Worm (Caenorhabditis elegans) whole organism, L2 larva: ENCODE data around the gene cki-1.

ENCODE experiments used
- ama-1 ChIP-seq: fragments of 150-350 bp; optimal IDR thresholded peaks from 2 replicates; lab custom pipeline; 2018; ENCODE audit warnings: inconsistent platforms
- lin-13 ChIP-seq: fragments of 150-350 bp; optimal IDR thresholded peaks from 2 replicates; lab custom pipeline; 2014; ENCODE audit warnings: missing biosample characterization, missing genetic modification reagents, missing genetic modification characterization
- mdl-1 ChIP-seq, 2 experiments: fragments of 150-350 bp in 1 of 2; sonication (generic microtip) in 1 of 2; optimal IDR thresholded peaks; 2 replicates each; lab custom pipeline; 2017; ENCODE audit warnings: missing biosample characterization in 2 of 2, missing genetic modification characterization in 2 of 2
- nhr-25 ChIP-seq: fragments of 150-350 bp; sonication (generic microtip); optimal IDR thresholded peaks from 3 replicates; lab custom pipeline; 2014; ENCODE audit warnings: missing biosample characterization, missing genetic modification characterization
- nhr-77 ChIP-seq: fragments of 150-350 bp; optimal IDR thresholded peaks from 2 replicates; lab custom pipeline; 2014; ENCODE audit warnings: missing biosample characterization, missing genetic modification characterization
- peb-1 ChIP-seq: fragments of 150-350 bp; optimal IDR thresholded peaks from 2 replicates; lab custom pipeline; 2014; ENCODE audit warnings: missing biosample characterization, missing genetic modification characterization
- zag-1 ChIP-seq: fragments of 150-350 bp; optimal IDR thresholded peaks from 2 replicates; lab custom pipeline; 2014; ENCODE audit warnings: missing biosample characterization, missing genetic modification characterization

DNA sequence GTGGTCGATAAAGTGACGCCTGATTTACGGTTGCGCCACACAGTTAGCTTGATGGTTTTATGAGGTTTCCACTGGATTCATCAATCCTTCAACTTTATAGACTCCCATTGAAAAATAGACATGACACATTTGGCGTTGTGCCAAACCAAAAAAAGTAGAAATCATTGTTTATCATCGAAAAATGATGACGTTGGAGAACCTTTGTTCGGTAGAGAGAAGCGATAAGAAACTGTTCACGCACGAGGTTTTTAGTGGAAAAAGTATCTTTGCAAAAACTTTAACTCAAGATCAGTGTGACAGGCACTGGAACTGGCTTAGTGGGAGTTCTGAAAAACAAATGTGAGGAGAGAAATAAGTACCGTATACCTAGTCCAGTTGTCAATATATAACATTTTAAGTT, 2.6 kb downstream of the cki-1 start:
- TF ChIP-seq ama-1 (lab: Kevin White, UChicago) (no peak), lin-13 (GFP tag; lab: Kevin White, UChicago) (no peak), mdl-1 (tag; optimal IDR thresholded peaks at IDR 0.05; lab: Kevin White, UChicago) (no peak), zag-1 (tag; lab: Kevin White, UChicago) (no peak), nhr-25 (tag; lab: Kevin White, UChicago) (no peak), peb-1 (tag; lab: Kevin White, UChicago) (no peak), nhr-77 (tag; lab: Kevin White, UChicago) (no peak)
